Worm (Caenorhabditis elegans) whole organism, mixed stage, embryonic: ENCODE results near the gene F35F10.1.

Experiments
- flh-1 ChIP-seq: fragments of 200-800 bp; sonication (Bioruptor generic); optimal IDR thresholded peaks from 2 replicates; lab custom pipeline; 2018; ENCODE audit warnings: mild to moderate bottlenecking, missing genetic modification characterization, moderate library complexity, missing compliant biosample characterization
- mab-5 ChIP-seq: fragments of 150-350 bp; optimal IDR thresholded peaks from 2 replicates; lab custom pipeline; 2014; ENCODE audit warnings: missing biosample characterization, missing genetic modification characterization
- nhr-237 ChIP-seq: fragments of 150-350 bp; optimal IDR thresholded peaks from 2 replicates; lab custom pipeline; 2014; ENCODE audit warnings: missing biosample characterization, missing genetic modification characterization
- nhr-76 ChIP-seq: sonication (generic microtip); optimal IDR thresholded peaks from 2 replicates; lab custom pipeline; 2017; ENCODE audit warnings: missing biosample characterization, missing genetic modification characterization
- snpc-4 ChIP-seq: fragments of 150-350 bp; optimal IDR thresholded peaks from 2 replicates; lab custom pipeline; 2014; ENCODE audit warnings: missing biosample characterization, missing genetic modification characterization
- tbx-8 ChIP-seq: fragments of 200-800 bp; sonication (Bioruptor generic); optimal IDR thresholded peaks from 2 replicates; lab custom pipeline; 2018; ENCODE audit warnings: mild to moderate bottlenecking, missing genetic modification characterization, moderate library complexity, missing compliant biosample characterization
- unc-39 ChIP-seq: fragments of 150-350 bp; optimal IDR thresholded peaks from 2 replicates; lab custom pipeline; 2014; ENCODE audit warnings: missing biosample characterization, missing genetic modification characterization

ce11 chrV:3299437-3299836 is 16.7 kb upstream of the F35F10.1 start:
- no peak for TF ChIP-seq unc-39 (tag; lab: Kevin White, UChicago)
- TF ChIP-seq tbx-8, result no peak
- no peak for TF ChIP-seq snpc-4 (tag; lab: Kevin White, UChicago)
- no peak for TF ChIP-seq mab-5
- no peak for TF ChIP-seq nhr-237 (tag; lab: Kevin White, UChicago)
- TF ChIP-seq flh-1, result no peak
- TF ChIP-seq nhr-76 (tag; lab: Kevin White, UChicago), result no peak
